5 fruit fly cellular contexts compared by ENCODE assay signal in genomic region chr3R:24294784-24295555, dm6.
A peak's percentile ranks its signal among the peaks of the same experiment; 100 is the strongest.
TF ChIP-seq lines count a peak whose summit lies in the region.

TSS of gene crb (plus strand) at chr3R:24295078.

- TF ChIP-seq CTCF in whole organism, embryonic (GFP tag; optimal IDR thresholded peaks at IDR 0.05; lab: Kevin White, UChicago), result no peak

TF ChIP-seq in whole organism, adult, 20 proteins besides CTCF, POLR2A, EP300 and RAD21 (continues in another document):
- no peak for TF ChIP-seq CG5204 (GFP tag; optimal IDR thresholded peaks at IDR 0.05; lab: Kevin White, UChicago)
- TF ChIP-seq Hr96 (GFP tag; optimal IDR thresholded peaks at IDR 0.05; lab: Kevin White, UChicago), result peak; percentile 56
- TF ChIP-seq bab1 (GFP tag; optimal IDR thresholded peaks at IDR 0.05; lab: Kevin White, UChicago), result peak; percentile 75
- TF ChIP-seq CG33017 (tag; optimal IDR thresholded peaks at IDR 0.05; lab: Kevin White, UChicago), result peak; percentile 24
- peak; percentile 71 for TF ChIP-seq CG1620 (GFP tag; optimal IDR thresholded peaks at IDR 0.05; lab: Kevin White, UChicago)
- TF ChIP-seq Mnt (GFP tag; optimal IDR thresholded peaks at IDR 0.05; lab: Kevin White, UChicago), result peak; percentile 66
- TF ChIP-seq cic (GFP tag; optimal IDR thresholded peaks at IDR 0.05; lab: Kevin White, UChicago), result peak; percentile 62
- TF ChIP-seq CG7045 (GFP tag; optimal IDR thresholded peaks at IDR 0.05; lab: Kevin White, UChicago), result no peak
- TF ChIP-seq CG11617 (GFP tag; optimal IDR thresholded peaks at IDR 0.05; lab: Kevin White, UChicago), result peak; percentile 16
- no peak for TF ChIP-seq Clk (GFP tag; optimal IDR thresholded peaks at IDR 0.05; lab: Kevin White, UChicago)
- peak; percentile 63 for TF ChIP-seq ovo (GFP tag; optimal IDR thresholded peaks at IDR 0.05; lab: Kevin White, UChicago)
- peak; percentile 4 for TF ChIP-seq CG14711 (tag; optimal IDR thresholded peaks at IDR 0.05; lab: Kevin White, UChicago)
- no peak for TF ChIP-seq kay (GFP tag; lab: Kevin White, UChicago; ENCODE audit: borderline replicate concordance)
- peak; percentile 41 for TF ChIP-seq toe (GFP tag; optimal IDR thresholded peaks at IDR 0.05; lab: Kevin White, UChicago)
- peak; percentile 34 for TF ChIP-seq pad (GFP tag; optimal IDR thresholded peaks at IDR 0.05; lab: Kevin White, UChicago)
- TF ChIP-seq cnc (optimal IDR thresholded peaks at IDR 0.05; lab: Kevin White, UChicago), result no peak
- TF ChIP-seq CG12768 (GFP tag; optimal IDR thresholded peaks at IDR 0.05; lab: Kevin White, UChicago), result no peak
- TF ChIP-seq tj (GFP tag; optimal IDR thresholded peaks at IDR 0.05; lab: Kevin White, UChicago), result no peak

TF ChIP-seq in whole organism, embryonic, 481 proteins besides CTCF, POLR2A, EP300 and RAD21 (continues in another document):
- TF ChIP-seq zen (tag; optimal IDR thresholded peaks at IDR 0.05; lab: Kevin White, UChicago), result peak; percentile 49
- peak; percentile 60 for TF ChIP-seq CG15269 (tag; optimal IDR thresholded peaks at IDR 0.05; lab: Kevin White, UChicago)
- peak; percentile 14 for TF ChIP-seq CG8388 (GFP tag; optimal IDR thresholded peaks at IDR 0.05; lab: Kevin White, UChicago)
- TF ChIP-seq gem (tag; optimal IDR thresholded peaks at IDR 0.05; lab: Kevin White, UChicago), result peak; percentile 63
- peak; percentile 26 for TF ChIP-seq CG18011 (GFP tag; optimal IDR thresholded peaks at IDR 0.05; lab: Kevin White, UChicago)
- TF ChIP-seq sens (GFP tag; lab: Kevin White, UChicago), result peak; percentile 92
- peak; percentile 63 for TF ChIP-seq CG13287 (GFP tag; IDR thresholded peaks at IDR 0.05; lab: Robert Waterston, UW; ENCODE audit: partially characterized antibody)
- TF ChIP-seq Poxn (GFP tag; IDR thresholded peaks at IDR 0.05; lab: Robert Waterston, UW), result no peak
- no peak for TF ChIP-seq esg (GFP tag; conservative IDR thresholded peaks at IDR 0.05; lab: Robert Waterston, UW)
- no peak for TF ChIP-seq CG3838 (GFP tag; optimal IDR thresholded peaks at IDR 0.05; lab: Kevin White, UChicago)
- no peak for TF ChIP-seq CG31224 (GFP tag; IDR thresholded peaks at IDR 0.05; lab: Robert Waterston, UW)
- peak; percentile 63; the same call in 1 of the 2 replicates for TF ChIP-seq CG9932 (GFP tag; IDR thresholded peaks at IDR 0.05; lab: Robert Waterston, UW)
- TF ChIP-seq CG15514 (GFP tag; optimal IDR thresholded peaks at IDR 0.05; lab: Kevin White, UChicago), result peak; percentile 65
- peak; percentile 28; the same call in 1 of the 2 replicates for TF ChIP-seq E2f1 (GFP tag; IDR thresholded peaks at IDR 0.05; lab: Robert Waterston, UW)
- peak; percentile 65 for TF ChIP-seq CG12659 (GFP tag; optimal IDR thresholded peaks at IDR 0.05; lab: Kevin White, UChicago)
- TF ChIP-seq CG34422 (GFP tag; IDR thresholded peaks at IDR 0.05; lab: Robert Waterston, UW), result no peak; the same call in 1 of the 3 replicates
- no peak for TF ChIP-seq CG14667 (GFP tag; IDR thresholded peaks at IDR 0.05; lab: Robert Waterston, UW)
- TF ChIP-seq CG14050 (GFP tag; IDR thresholded peaks at IDR 0.05; lab: Robert Waterston, UW), result 0 out of 3 replicates have a peak, but pooled peaks have one; percentile 24

TF ChIP-seq in whole organism, prepupa, 60 proteins besides CTCF, POLR2A, EP300 and RAD21 (continues in another document):
- peak; percentile 69 for TF ChIP-seq vri (GFP tag; optimal IDR thresholded peaks at IDR 0.05; lab: Kevin White, UChicago)
- no peak for TF ChIP-seq fd59A (GFP tag; optimal IDR thresholded peaks at IDR 0.05; lab: Kevin White, UChicago)
- no peak for TF ChIP-seq CG6808 (GFP tag; optimal IDR thresholded peaks at IDR 0.05; lab: Kevin White, UChicago)
- TF ChIP-seq CG8632 (GFP tag; optimal IDR thresholded peaks at IDR 0.05; lab: Kevin White, UChicago), result peak; percentile 1
- TF ChIP-seq acj6 (GFP tag; optimal IDR thresholded peaks at IDR 0.05; lab: Kevin White, UChicago), result peak; percentile 41
- TF ChIP-seq CG9139 (GFP tag; optimal IDR thresholded peaks at IDR 0.05; lab: Kevin White, UChicago), result peak; percentile 38
- no peak for TF ChIP-seq Sox15 (GFP tag; optimal IDR thresholded peaks at IDR 0.05; lab: Kevin White, UChicago)
- peak; percentile 50 for TF ChIP-seq Hr4 (GFP tag; optimal IDR thresholded peaks at IDR 0.05; lab: Kevin White, UChicago)
- no peak for TF ChIP-seq Blimp-1 (GFP tag; optimal IDR thresholded peaks at IDR 0.05; lab: Kevin White, UChicago)
- TF ChIP-seq dsx (GFP tag; optimal IDR thresholded peaks at IDR 0.05; lab: Kevin White, UChicago; ENCODE audit: poor library complexity, severe bottlenecking), result peak; percentile 30
- TF ChIP-seq CG32006 (GFP tag; optimal IDR thresholded peaks at IDR 0.05; lab: Kevin White, UChicago), result peak; percentile 27
- peak; percentile 42 for TF ChIP-seq pdm3 (GFP tag; optimal IDR thresholded peaks at IDR 0.05; lab: Kevin White, UChicago)
- peak; percentile 16 for TF ChIP-seq Ets96B (tag; optimal IDR thresholded peaks at IDR 0.05; lab: Kevin White, UChicago)
- no peak for TF ChIP-seq spab (GFP tag; optimal IDR thresholded peaks at IDR 0.05; lab: Kevin White, UChicago)
- no peak for TF ChIP-seq CG11902 (GFP tag; optimal IDR thresholded peaks at IDR 0.05; lab: Kevin White, UChicago)
- TF ChIP-seq CG10669 (GFP tag; optimal IDR thresholded peaks at IDR 0.05; lab: Kevin White, UChicago), result no peak
- TF ChIP-seq Eip78C (GFP tag; lab: Kevin White, UChicago), result peak; percentile 79
- TF ChIP-seq CG6854 (GFP tag; optimal IDR thresholded peaks at IDR 0.05; lab: Kevin White, UChicago), result peak; percentile 45
- TF ChIP-seq Eip75B (GFP tag; optimal IDR thresholded peaks at IDR 0.05; lab: Kevin White, UChicago), result peak; percentile 56
- TF ChIP-seq dac (GFP tag; optimal IDR thresholded peaks at IDR 0.05; lab: Kevin White, UChicago), result no peak

TF ChIP-seq in whole organism, pupa, 21 proteins besides CTCF, POLR2A, EP300 and RAD21:
- no peak for TF ChIP-seq CG17806 (tag; optimal IDR thresholded peaks at IDR 0.05; lab: Kevin White, UChicago)
- TF ChIP-seq Snoo (tag; optimal IDR thresholded peaks at IDR 0.05; lab: Kevin White, UChicago), result peak; percentile 45
- no peak for TF ChIP-seq gl (tag; optimal IDR thresholded peaks at IDR 0.05; lab: Kevin White, UChicago)
- TF ChIP-seq CG15710 (tag; optimal IDR thresholded peaks at IDR 0.05; lab: Kevin White, UChicago), result peak; percentile 17
- TF ChIP-seq CG14655 (GFP tag; optimal IDR thresholded peaks at IDR 0.05; lab: Kevin White, UChicago), result no peak
- TF ChIP-seq CG13204 (GFP tag; optimal IDR thresholded peaks at IDR 0.05; lab: Kevin White, UChicago), result no peak
- TF ChIP-seq D1 (tag; optimal IDR thresholded peaks at IDR 0.05; lab: Kevin White, UChicago), result no peak
- TF ChIP-seq CG32121 (GFP tag; IDR thresholded peaks at IDR 0.05; lab: Robert Waterston, UW), result peak; percentile 46
- 0 out of 2 replicates have a peak, but pooled peaks have one; percentile 8 for TF ChIP-seq CG12605 (GFP tag; IDR thresholded peaks at IDR 0.05; lab: Robert Waterston, UW)
- peak; percentile 22 for TF ChIP-seq CG8159 (tag; optimal IDR thresholded peaks at IDR 0.05; lab: Kevin White, UChicago)
- peak; percentile 36 for TF ChIP-seq EcR (GFP tag; optimal IDR thresholded peaks at IDR 0.05; lab: Kevin White, UChicago)
- TF ChIP-seq CG8301 (tag; optimal IDR thresholded peaks at IDR 0.05; lab: Kevin White, UChicago), result no peak
- no peak for TF ChIP-seq CG10348 (GFP tag; IDR thresholded peaks at IDR 0.05; lab: Robert Waterston, UW)
- TF ChIP-seq fd96Ca (GFP tag; IDR thresholded peaks at IDR 0.05; lab: Robert Waterston, UW), result peak; percentile 46; the same call in 1 of the 3 replicates
- no peak for TF ChIP-seq rn (GFP tag; IDR thresholded peaks at IDR 0.05; lab: Robert Waterston, UW)
- TF ChIP-seq Pif1A (GFP tag; optimal IDR thresholded peaks at IDR 0.05; lab: Kevin White, UChicago), result peak; percentile 8
- no peak for TF ChIP-seq CG9948 (tag; optimal IDR thresholded peaks at IDR 0.05; lab: Kevin White, UChicago)
- TF ChIP-seq CG4496 (GFP tag; IDR thresholded peaks at IDR 0.05; lab: Robert Waterston, UW), result peak; percentile 62; the same call in 2 of the 3 replicates
- TF ChIP-seq CG34367 (tag; optimal IDR thresholded peaks at IDR 0.05; lab: Kevin White, UChicago), result peak; percentile 45
- no peak for TF ChIP-seq Pif1B (GFP tag; optimal IDR thresholded peaks at IDR 0.05; lab: Kevin White, UChicago)
- TF ChIP-seq Ets98B (GFP tag; IDR thresholded peaks at IDR 0.05; lab: Robert Waterston, UW), result peak; percentile 21; the same call in 1 of the 2 replicates

TF ChIP-seq in whole organism, wandering third instar larva, 38 proteins besides CTCF, POLR2A, EP300 and RAD21 (continues in another document):
- TF ChIP-seq foxo (GFP tag; optimal IDR thresholded peaks at IDR 0.05; lab: Kevin White, UChicago) (peak in 1 of 2 experiments; percentile 69), Hr83 (GFP tag; optimal IDR thresholded peaks at IDR 0.05; lab: Kevin White, UChicago; ENCODE audit: poor library complexity, severe bottlenecking) (peak; percentile 80), Myc (optimal IDR thresholded peaks at IDR 0.05; lab: Kevin White, UChicago) (no peak), Hnf4 (GFP tag; optimal IDR thresholded peaks at IDR 0.05; lab: Kevin White, UChicago) (peak; percentile 69), HLH106 (tag; optimal IDR thresholded peaks at IDR 0.05; lab: Kevin White, UChicago) (peak; percentile 43), sage (GFP tag; optimal IDR thresholded peaks at IDR 0.05; lab: Kevin White, UChicago) (no peak), dsf (GFP tag; optimal IDR thresholded peaks at IDR 0.05; lab: Kevin White, UChicago; ENCODE audit: borderline replicate concordance) (no peak), br (GFP tag; optimal IDR thresholded peaks at IDR 0.05; lab: Kevin White, UChicago) (peak; percentile 68), jim (GFP tag; optimal IDR thresholded peaks at IDR 0.05; lab: Kevin White, UChicago) (peak; percentile 39), h (GFP tag; optimal IDR thresholded peaks at IDR 0.05; lab: Kevin White, UChicago) (peak; percentile 65), Rel (GFP tag; optimal IDR thresholded peaks at IDR 0.05; lab: Kevin White, UChicago) (no peak), Rel (tag; optimal IDR thresholded peaks at IDR 0.05; lab: Kevin White, UChicago) (peak; percentile 66), GATAd (GFP tag; optimal IDR thresholded peaks at IDR 0.05; lab: Kevin White, UChicago) (no peak), OdsH (GFP tag; optimal IDR thresholded peaks at IDR 0.05; lab: Kevin White, UChicago) (peak; percentile 56), CG9705 (GFP tag; optimal IDR thresholded peaks at IDR 0.05; lab: Kevin White, UChicago) (peak; percentile 14), Jra (GFP tag; optimal IDR thresholded peaks at IDR 0.05; lab: Kevin White, UChicago) (peak; percentile 45), rgr (GFP tag; optimal IDR thresholded peaks at IDR 0.05; lab: Kevin White, UChicago) (peak; percentile 67), fru (GFP tag; optimal IDR thresholded peaks at IDR 0.05; lab: Kevin White, UChicago) (peak; percentile 61), Sp1 (GFP tag; optimal IDR thresholded peaks at IDR 0.05; lab: Kevin White, UChicago) (peak; percentile 54), sv (GFP tag; optimal IDR thresholded peaks at IDR 0.05; lab: Kevin White, UChicago) (peak; percentile 37), psq (GFP tag; optimal IDR thresholded peaks at IDR 0.05; lab: Kevin White, UChicago) (no peak), ey (GFP tag; optimal IDR thresholded peaks at IDR 0.05; lab: Kevin White, UChicago) (peak; percentile 43), Dif (GFP tag; optimal IDR thresholded peaks at IDR 0.05; lab: Kevin White, UChicago; ENCODE audit: partially characterized antibody) (peak; percentile 60)
